Fruit fly (Drosophila melanogaster): Measurements from ENCODE around the gene CG31913.

Gene CG31913

DNA sequence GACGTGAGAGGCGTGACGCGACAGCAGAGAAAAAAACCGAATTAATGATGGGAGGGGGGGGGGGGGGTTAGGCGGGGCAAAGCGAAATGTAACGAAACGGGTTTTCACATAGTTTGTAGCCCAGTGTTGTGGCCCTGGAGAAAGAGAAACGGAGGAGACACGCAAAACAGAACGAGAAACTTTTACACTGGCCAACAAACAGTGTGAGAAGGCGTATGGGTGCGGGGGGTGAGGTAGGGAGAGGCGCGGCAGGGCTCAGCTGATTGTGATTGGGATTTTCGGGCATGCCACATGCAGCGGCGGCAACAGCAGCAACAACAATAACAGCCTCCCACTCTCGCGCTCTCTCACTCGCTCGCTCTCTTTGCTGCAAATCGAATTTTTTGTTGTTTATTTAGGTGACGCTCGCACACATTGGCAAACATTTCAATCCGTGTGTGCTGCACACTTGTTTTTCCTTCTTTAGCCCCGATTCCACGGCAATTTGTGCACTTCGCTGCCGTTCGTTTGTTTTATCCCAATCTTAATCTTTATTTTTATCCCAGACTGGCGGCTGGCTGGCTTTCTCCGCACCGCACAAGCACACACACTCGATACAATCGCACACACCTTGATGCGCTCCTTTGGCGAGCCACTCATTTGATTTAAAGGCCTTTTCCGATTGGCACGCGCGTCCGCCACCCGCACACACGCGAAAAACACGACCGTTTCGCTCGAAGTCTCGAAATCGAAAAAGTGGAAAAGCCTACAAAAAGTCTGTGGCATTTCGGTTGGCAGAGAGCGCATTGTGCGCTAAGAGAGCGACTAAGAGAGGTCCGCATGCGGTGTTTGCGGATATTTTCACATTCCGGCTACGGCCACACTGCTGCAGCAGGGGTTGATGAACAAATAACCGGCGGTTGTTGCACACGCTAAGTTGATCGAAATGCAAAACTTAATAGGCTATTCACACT lies 15.9 kb downstream of the CG31913 start, which contains the start of gene CG9171 (continued):
- TF ChIP-seq nom (GFP tag; optimal IDR thresholded peaks at IDR 0.05) (peak; percentile 64), CG13624 (GFP tag; optimal IDR thresholded peaks at IDR 0.05) (no peak), CG9609 (GFP tag; optimal IDR thresholded peaks at IDR 0.05) (no peak), CG12769 (tag; optimal IDR thresholded peaks at IDR 0.05) (peak; percentile 75), tx (GFP tag; optimal IDR thresholded peaks at IDR 0.05) (no peak), CG14860 (GFP tag; IDR thresholded peaks at IDR 0.05; ENCODE audit: partially characterized antibody) (0 out of 3 replicates have a peak, but pooled peaks have one; percentile 15), ash1 (GFP tag; optimal IDR thresholded peaks at IDR 0.05) (peak; percentile 23), CG10431 (GFP tag; optimal IDR thresholded peaks at IDR 0.05) (peak; percentile 29), CG31388 (GFP tag; optimal IDR thresholded peaks at IDR 0.05) (no peak), stwl (tag; optimal IDR thresholded peaks at IDR 0.05) (peak; percentile 70), CG10267 (tag; optimal IDR thresholded peaks at IDR 0.05) (peak; percentile 73), sqz (GFP tag; optimal IDR thresholded peaks at IDR 0.05) (peak; percentile 98), grn (GFP tag; optimal IDR thresholded peaks at IDR 0.05) (peak; percentile 51), az2 (GFP tag; optimal IDR thresholded peaks at IDR 0.05) (no peak), trem (tag; optimal IDR thresholded peaks at IDR 0.05) (peak; percentile 71), sr (GFP tag; IDR thresholded peaks at IDR 0.05) (no peak), MBD-R2 (GFP tag; IDR thresholded peaks at IDR 0.05) (peak; percentile 50; the same call in 1 of the 2 replicates), wdn (GFP tag; IDR thresholded peaks at IDR 0.05) (no peak), CG6654 (GFP tag; optimal IDR thresholded peaks at IDR 0.05) (no peak), HLHmδ (GFP tag; optimal IDR thresholded peaks at IDR 0.05) (peak; percentile 74), tio (GFP tag; optimal IDR thresholded peaks at IDR 0.05) (no peak), CG3281 (GFP tag; optimal IDR thresholded peaks at IDR 0.05) (no peak), E2f2 (GFP tag; IDR thresholded peaks at IDR 0.05) (peak; percentile 64), CG1647 (GFP tag; optimal IDR thresholded peaks at IDR 0.05) (no peak), peb (GFP tag; IDR thresholded peaks at IDR 0.05) (no peak), hkb (optimal IDR thresholded peaks at IDR 0.05) (no peak), hkb (GFP tag; IDR thresholded peaks at IDR 0.05) (peak; percentile 31; the same call in 1 of the 2 replicates), CG9817 (tag; optimal IDR thresholded peaks at IDR 0.05) (no peak), Fer1 (GFP tag; optimal IDR thresholded peaks at IDR 0.05) (peak; percentile 41), zen2 (GFP tag; IDR thresholded peaks at IDR 0.05; ENCODE audit: partially characterized antibody) (no peak), CG12236 (GFP tag; optimal IDR thresholded peaks at IDR 0.05) (no peak), CG16815 (GFP tag; optimal IDR thresholded peaks at IDR 0.05) (no peak), Aef1 (GFP tag; IDR thresholded peaks at IDR 0.05) (peak; percentile 39; the same call in 2 of the 3 replicates), Taf1 (GFP tag; IDR thresholded peaks at IDR 0.05) (no peak), nerfin-2 (GFP tag; IDR thresholded peaks at IDR 0.05; ENCODE audit: partially characterized antibody) (peak; percentile 45; the same call in 1 of the 2 replicates), CG13296 (GFP tag; optimal IDR thresholded peaks at IDR 0.05) (peak; percentile 9), CG8281 (tag; optimal IDR thresholded peaks at IDR 0.05) (no peak), CG2116 (GFP tag; optimal IDR thresholded peaks at IDR 0.05) (peak; percentile 41), D19A (tag; optimal IDR thresholded peaks at IDR 0.05) (no peak), CG10321 (GFP tag; IDR thresholded peaks at IDR 0.05) (no peak), pita (GFP tag; optimal IDR thresholded peaks at IDR 0.05) (peak; percentile 88), CG9727 (GFP tag; optimal IDR thresholded peaks at IDR 0.05) (peak; percentile 9), NC2β (GFP tag; optimal IDR thresholded peaks at IDR 0.05) (no peak), seq (GFP tag; IDR thresholded peaks at IDR 0.05) (no peak; the same call in 1 of the 2 replicates), ro (GFP tag; IDR thresholded peaks at IDR 0.05) (no peak), H2.0 (GFP tag; IDR thresholded peaks at IDR 0.05) (no peak), CG11504 (tag; optimal IDR thresholded peaks at IDR 0.05) (peak; percentile 57), run (tag; optimal IDR thresholded peaks at IDR 0.05) (no peak), twi (tag; optimal IDR thresholded peaks at IDR 0.05) (no peak)

Data from whole organism, embryonic.